Fruit fly (Drosophila melanogaster): ENCODE data around the gene Reph.

The Reph gene

DNA sequence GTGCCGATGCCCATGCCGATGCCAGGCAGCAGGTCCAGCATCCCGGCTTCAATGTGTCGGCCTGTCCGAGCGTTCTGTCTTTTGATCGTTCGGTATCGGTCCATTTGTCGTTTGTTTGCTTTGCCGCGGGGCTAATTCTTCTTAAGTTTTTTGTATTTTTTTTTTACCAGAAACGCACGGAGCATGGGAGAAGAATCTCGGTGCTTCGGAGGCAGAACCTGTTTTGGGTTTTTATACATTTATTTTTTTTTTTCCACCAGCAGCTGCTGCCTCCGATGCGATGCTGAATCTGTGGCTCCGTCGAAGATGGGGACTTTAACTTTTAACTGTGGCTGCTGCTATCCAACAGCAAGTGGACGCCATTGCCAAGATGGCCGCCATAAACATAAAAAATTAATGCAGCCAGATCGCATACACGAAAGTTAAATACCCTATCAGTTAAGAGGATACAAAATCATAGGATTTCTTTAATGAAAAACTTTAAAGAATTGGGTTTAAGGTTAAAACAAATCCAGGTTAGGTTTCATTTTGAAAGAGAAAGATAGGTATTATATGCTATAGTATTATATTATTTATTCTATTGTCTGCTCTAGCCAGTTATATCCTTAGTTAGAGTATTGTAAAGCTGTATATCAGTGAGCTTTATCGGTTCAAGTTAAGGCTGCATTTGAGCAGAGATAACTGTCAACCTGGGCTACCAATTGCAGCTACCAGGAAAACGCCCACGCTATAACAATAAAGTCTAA, 22.0 kb upstream of the Reph start (continued):
- peak; percentile 17 for TF ChIP-seq CG30403 (GFP tag; optimal IDR thresholded peaks at IDR 0.05)
- TF ChIP-seq Awh (GFP tag; IDR thresholded peaks at IDR 0.05), result 0 out of 2 replicates have a peak, but pooled peaks have one; percentile 21
- 0 out of 3 replicates have a peak, but pooled peaks have one; percentile 34 for TF ChIP-seq B-H1 (GFP tag; IDR thresholded peaks at IDR 0.05)
- no peak for TF ChIP-seq Sry-β (GFP tag; optimal IDR thresholded peaks at IDR 0.05)
- TF ChIP-seq Fer2 (tag; optimal IDR thresholded peaks at IDR 0.05), result no peak
- no peak for TF ChIP-seq wek (GFP tag; optimal IDR thresholded peaks at IDR 0.05)
- TF ChIP-seq CG11695 (GFP tag; IDR thresholded peaks at IDR 0.05), result 0 out of 3 replicates have a peak, but pooled peaks have one; percentile 19
- TF ChIP-seq CG15601 (tag; optimal IDR thresholded peaks at IDR 0.05), result peak; percentile 16
- no peak for TF ChIP-seq kah (GFP tag; optimal IDR thresholded peaks at IDR 0.05)
- TF ChIP-seq row (GFP tag; IDR thresholded peaks at IDR 0.05), result peak; percentile 62
- peak; percentile 64 for TF ChIP-seq CG15269 (tag; optimal IDR thresholded peaks at IDR 0.05)
- TF ChIP-seq Aef1 (GFP tag; IDR thresholded peaks at IDR 0.05), result peak; percentile 41; the same call in 2 of the 3 replicates
- TF ChIP-seq CG13424 (tag; optimal IDR thresholded peaks at IDR 0.05), result peak; percentile 11
- TF ChIP-seq Oli (tag; optimal IDR thresholded peaks at IDR 0.05), result peak; percentile 31
- TF ChIP-seq CG8924 (tag; optimal IDR thresholded peaks at IDR 0.05), result peak; percentile 29
- no peak for TF ChIP-seq CG6791 (GFP tag; IDR thresholded peaks at IDR 0.05; ENCODE audit: partially characterized antibody)
- peak; percentile 10 for TF ChIP-seq grau (tag; optimal IDR thresholded peaks at IDR 0.05)
- TF ChIP-seq PHDP (tag; optimal IDR thresholded peaks at IDR 0.05), result peak; percentile 45
- TF ChIP-seq CG7839 (tag; optimal IDR thresholded peaks at IDR 0.05), result peak; percentile 16
- no peak for TF ChIP-seq Fer3 (tag; optimal IDR thresholded peaks at IDR 0.05)
- TF ChIP-seq chinmo (GFP tag; IDR thresholded peaks at IDR 0.05; ENCODE audit: partially characterized antibody), result peak; percentile 79; the same call in 2 of the 4 replicates
- 0 out of 3 replicates have a peak, but pooled peaks have one; percentile 23 for TF ChIP-seq CG34422 (GFP tag; IDR thresholded peaks at IDR 0.05)
- peak; percentile 70 for TF ChIP-seq sens (GFP tag)
- no peak for TF ChIP-seq ERR (GFP tag; optimal IDR thresholded peaks at IDR 0.05)
- peak; percentile 29; the same call in 1 of the 2 replicates for TF ChIP-seq E2f1 (GFP tag; IDR thresholded peaks at IDR 0.05)
- TF ChIP-seq emc (GFP tag; optimal IDR thresholded peaks at IDR 0.05), result no peak
- TF ChIP-seq Hr51 (GFP tag; optimal IDR thresholded peaks at IDR 0.05), result peak in 1 of 2 experiments; percentile 49
- peak; percentile 18 for TF ChIP-seq CG17359 (tag; optimal IDR thresholded peaks at IDR 0.05)
- TF ChIP-seq CG9609 (GFP tag; optimal IDR thresholded peaks at IDR 0.05), result no peak
- TF ChIP-seq stwl (tag; optimal IDR thresholded peaks at IDR 0.05), result no peak
- peak; percentile 18 for TF ChIP-seq phol (tag; optimal IDR thresholded peaks at IDR 0.05)
- peak; percentile 6 for TF ChIP-seq CG3407 (GFP tag; optimal IDR thresholded peaks at IDR 0.05)
- TF ChIP-seq seq (GFP tag; IDR thresholded peaks at IDR 0.05), result 0 out of 2 replicates have a peak, but pooled peaks have one; percentile 56
- peak; percentile 43 for TF ChIP-seq Sox102F (GFP tag; optimal IDR thresholded peaks at IDR 0.05)
- TF ChIP-seq CG32767 (GFP tag; IDR thresholded peaks at IDR 0.05), result 0 out of 2 replicates have a peak, but pooled peaks have one; percentile 21
- TF ChIP-seq esg (GFP tag; conservative IDR thresholded peaks at IDR 0.05), result peak; percentile 27; the same call in 1 of the 2 replicates
- TF ChIP-seq Sry-δ (GFP tag; optimal IDR thresholded peaks at IDR 0.05), result no peak
- TF ChIP-seq vvl (GFP tag; IDR thresholded peaks at IDR 0.05), result 0 out of 2 replicates have a peak, but pooled peaks have one; percentile 19
- no peak for TF ChIP-seq croc (GFP tag; conservative IDR thresholded peaks at IDR 0.05)
- TF ChIP-seq tgo (GFP tag; IDR thresholded peaks at IDR 0.05), result peak; percentile 36; the same call in 1 of the 3 replicates
- peak; percentile 62 for TF ChIP-seq gem (tag; optimal IDR thresholded peaks at IDR 0.05)
- 0 out of 3 replicates have a peak, but pooled peaks have one; percentile 8 for TF ChIP-seq H15 (GFP tag; IDR thresholded peaks at IDR 0.05)
- no peak for TF ChIP-seq Opbp (GFP tag; IDR thresholded peaks at IDR 0.05; ENCODE audit: partially characterized antibody)
- TF ChIP-seq CG12391 (tag; optimal IDR thresholded peaks at IDR 0.05), result peak; percentile 21
- TF ChIP-seq Mad (GFP tag; optimal IDR thresholded peaks at IDR 0.05), result no peak
- TF ChIP-seq hkb (optimal IDR thresholded peaks at IDR 0.05), result no peak
- TF ChIP-seq hkb (GFP tag; IDR thresholded peaks at IDR 0.05), result peak; percentile 61; the same call in 1 of the 2 replicates
- peak; percentile 58 for TF ChIP-seq Med (GFP tag)
